Fruit fly (Drosophila melanogaster) whole organism, embryonic: ENCODE results near the gene CG5087.

Experiments
- Adf1 ChIP-seq: fragments of 200-800 bp; sonication (Bioruptor generic); IDR thresholded peaks from 2 replicates; pipeline ENCODE4 v1.3.6; 2022; ENCODE audit warnings: missing biosample characterization, missing genetic modification characterization
- CG10274 ChIP-seq: fragments of 200-800 bp; sonication (Bioruptor generic); optimal IDR thresholded peaks from 3 replicates; lab custom pipeline; 2017; ENCODE audit warnings: missing biosample characterization, mild to moderate bottlenecking, missing genetic modification characterization
- CG10321 ChIP-seq: fragments of 200-800 bp; sonication (Bioruptor generic); IDR thresholded peaks from 2 replicates; pipeline ENCODE4 v1.3.6; 2022; ENCODE audit warnings: missing biosample characterization, missing genetic modification characterization
- CG11504 ChIP-seq: fragments of 200-800 bp; sonication (Bioruptor generic); optimal IDR thresholded peaks from 3 replicates; lab custom pipeline; 2019; ENCODE audit warnings: missing biosample characterization, mild to moderate bottlenecking, missing genetic modification characterization, moderate library complexity
- CG13123 ChIP-seq: fragments of 200-800 bp; sonication (Bioruptor generic); optimal IDR thresholded peaks from 2 replicates; lab custom pipeline; 2016; ENCODE audit warnings: missing biosample characterization, missing genetic modification characterization
- CG14014 ChIP-seq: fragments of 200-800 bp; sonication (Bioruptor generic); IDR thresholded peaks from 2 replicates; pipeline ENCODE4 v1.3.6; 2022; ENCODE audit warnings: missing biosample characterization, missing genetic modification characterization
- CG15011 ChIP-seq: fragments of 200-800 bp; sonication (Bioruptor generic); optimal IDR thresholded peaks from 3 replicates; lab custom pipeline; 2018; ENCODE audit warnings: missing biosample characterization, mild to moderate bottlenecking, missing genetic modification characterization
- CG15073 ChIP-seq: fragments of 200-800 bp; sonication (Bioruptor generic); optimal IDR thresholded peaks from 2 replicates; lab custom pipeline; 2016; ENCODE audit warnings: missing biosample characterization, missing genetic modification characterization
- CG17361 ChIP-seq: fragments of 200-800 bp; sonication (Bioruptor generic); IDR thresholded peaks from 3 replicates; pipeline ENCODE4 v1.3.6; 2022; ENCODE audit warnings: missing biosample characterization, missing genetic modification characterization
- CG2712 ChIP-seq: fragments of 200-800 bp; optimal IDR thresholded peaks from 3 replicates; lab custom pipeline; 2019; ENCODE audit warnings: missing biosample characterization, mild to moderate bottlenecking, missing genetic modification characterization, moderate library complexity
- CG32772 ChIP-seq: fragments of 200-800 bp; sonication (Bioruptor generic); IDR thresholded peaks from 2 replicates; pipeline ENCODE4 v1.3.6; 2022; ENCODE audit warnings: missing biosample characterization, missing genetic modification characterization
- CG5953 ChIP-seq: fragments of 200-800 bp; sonication (Bioruptor generic); IDR thresholded peaks from 2 replicates; pipeline ENCODE4 v1.3.6; 2022; ENCODE audit warnings: missing biosample characterization, missing genetic modification characterization
- CG6854 ChIP-seq: fragments of 200-800 bp; sonication (Bioruptor generic); optimal IDR thresholded peaks from 3 replicates; lab custom pipeline; 2017; ENCODE audit warnings: missing biosample characterization, mild to moderate bottlenecking, missing genetic modification characterization
- CG8478 ChIP-seq: fragments of >200 bp; optimal IDR thresholded peaks from 2 replicates; lab custom pipeline; 2018
- D19A ChIP-seq: fragments of 200-800 bp; optimal IDR thresholded peaks from 3 replicates; lab custom pipeline; 2019; ENCODE audit warnings: missing biosample characterization, mild to moderate bottlenecking, missing genetic modification characterization, moderate library complexity
- Dip2 ChIP-seq: fragments of 200-800 bp; sonication (Bioruptor generic); IDR thresholded peaks from 2 replicates; pipeline ENCODE4 v1.3.6; 2022; ENCODE audit warnings: missing biosample characterization, missing genetic modification characterization
- HmgZ ChIP-seq: fragments of 200-800 bp; sonication (Bioruptor generic); optimal IDR thresholded peaks from 2 replicates; lab custom pipeline; 2018; ENCODE audit warnings: missing biosample characterization, mild to moderate bottlenecking, missing genetic modification characterization
- Optix ChIP-seq: fragments of 200-800 bp; sonication (Bioruptor generic); IDR thresholded peaks from 3 replicates; pipeline ENCODE4 v1.3.6; 2022; ENCODE audit warnings: missing biosample characterization, missing genetic modification characterization
- Six4 ChIP-seq: fragments of 200-800 bp; sonication (Bioruptor generic); optimal IDR thresholded peaks from 2 replicates; lab custom pipeline; 2016; ENCODE audit warnings: missing biosample characterization, missing genetic modification characterization
- Sry-β ChIP-seq: fragments of 200-800 bp; sonication (Bioruptor generic); optimal IDR thresholded peaks from 2 replicates; lab custom pipeline; 2018; ENCODE audit warnings: missing biosample characterization, mild to moderate bottlenecking, missing genetic modification characterization, moderate library complexity
- ase ChIP-seq: fragments of 200-800 bp; sonication (Bioruptor generic); IDR thresholded peaks from 3 replicates; pipeline ENCODE4 v1.3.6; 2022; ENCODE audit warnings: missing biosample characterization, missing genetic modification characterization
- bsh ChIP-seq, 2 experiments: fragments of 200-800 bp; sonication (Bioruptor generic); optimal IDR thresholded peaks; 2 replicates each; lab custom pipeline; 2017 to 2018; ENCODE audit warnings: mild to moderate bottlenecking in 2 of 2, missing biosample characterization in 2 of 2, missing genetic modification characterization in 2 of 2, moderate library complexity in 1 of 2
- danr ChIP-seq: fragments of 200-800 bp; sonication (Bioruptor generic); IDR thresholded peaks from 2 replicates; pipeline ENCODE4 v1.3.6; 2022; ENCODE audit warnings: missing biosample characterization, missing genetic modification characterization
- dmrt99B ChIP-seq: fragments of 200-800 bp; sonication (Bioruptor generic); optimal IDR thresholded peaks from 2 replicates; lab custom pipeline; 2018; ENCODE audit warnings: missing biosample characterization, mild to moderate bottlenecking, missing genetic modification characterization, moderate library complexity
- dysf ChIP-seq: fragments of 200-800 bp; sonication (Bioruptor generic); IDR thresholded peaks from 3 replicates; pipeline ENCODE4 v1.3.6; 2022; ENCODE audit warnings: missing biosample characterization, missing genetic modification characterization
- fru ChIP-seq: fragments of >200 bp; optimal IDR thresholded peaks from 2 replicates; lab custom pipeline; 2017
- fu2 ChIP-seq: fragments of 200-800 bp; sonication (Bioruptor generic); optimal IDR thresholded peaks from 2 replicates; lab custom pipeline; 2016; ENCODE audit warnings: missing biosample characterization, missing genetic modification characterization
- gem ChIP-seq: fragments of 200-800 bp; sonication (Bioruptor generic); optimal IDR thresholded peaks from 2 replicates; lab custom pipeline; 2019; ENCODE audit warnings: missing biosample characterization, mild to moderate bottlenecking, missing genetic modification characterization, moderate library complexity
- hkb ChIP-seq, 2 experiments: fragments of 200-800 bp in 1 of 2; fragments of >200 bp in 1 of 2; sonication (Bioruptor generic) in 1 of 2; IDR thresholded peaks in 1 of 2; optimal IDR thresholded peaks in 1 of 2; 2 replicates each; pipeline versions ENCODE4 v1.3.6 to Lab custom; 2017 to 2022; ENCODE audit warnings: missing biosample characterization in 1 of 2, missing genetic modification characterization in 1 of 2
- ken ChIP-seq: fragments of 200-800 bp; sonication (Bioruptor generic); IDR thresholded peaks from 3 replicates; pipeline ENCODE4 v1.3.6; 2022; ENCODE audit warnings: missing biosample characterization, missing genetic modification characterization
- lilli ChIP-seq: fragments of 200-800 bp; sonication (Bioruptor generic); optimal IDR thresholded peaks from 3 replicates; lab custom pipeline; 2016; ENCODE audit warnings: missing biosample characterization, missing genetic modification characterization
- mam ChIP-seq: fragments of 200-800 bp; sonication (Bioruptor generic); optimal IDR thresholded peaks from 3 replicates; lab custom pipeline; 2016; ENCODE audit warnings: missing biosample characterization, missing genetic modification characterization
- pan ChIP-seq, 4 experiments: fragments of >200 bp in 3 of 4; fragments of 200-800 bp in 1 of 4; sonication (Bioruptor generic) in 1 of 4; optimal IDR thresholded peaks in 3 of 4; IDR thresholded peaks in 1 of 4; 2 replicates each; pipeline versions ENCODE4 v1.3.6 to Lab custom; 2017 to 2022; ENCODE audit warnings: missing biosample characterization in 2 of 4, missing genetic modification characterization in 2 of 4, mixed read lengths in 1 of 4
- pita ChIP-seq: fragments of 200-800 bp; sonication (Bioruptor generic); optimal IDR thresholded peaks from 2 replicates; lab custom pipeline; 2017; ENCODE audit warnings: missing biosample characterization, mild to moderate bottlenecking, missing genetic modification characterization
- psq ChIP-seq: fragments of 200-800 bp; sonication (Bioruptor generic); optimal IDR thresholded peaks from 2 replicates; lab custom pipeline; 2017; ENCODE audit warnings: missing biosample characterization, missing genetic modification characterization
- sd ChIP-seq: fragments of 200-800 bp; sonication (Bioruptor generic); optimal IDR thresholded peaks from 3 replicates; lab custom pipeline; 2018; ENCODE audit warnings: missing biosample characterization, mild to moderate bottlenecking, missing genetic modification characterization, moderate library complexity
- sens ChIP-seq: fragments of 200-800 bp; sonication (Bioruptor generic); peaks from one replicate; lab custom pipeline; 2016; ENCODE audit warnings: missing biosample characterization, missing genetic modification characterization
- sim ChIP-seq: fragments of 200-800 bp; sonication (Bioruptor generic); IDR thresholded peaks from 2 replicates; pipeline ENCODE4 v1.3.6; 2022; ENCODE audit warnings: missing biosample characterization, missing genetic modification characterization
- tap ChIP-seq: fragments of 200-800 bp; optimal IDR thresholded peaks from 3 replicates; lab custom pipeline; 2019; ENCODE audit warnings: missing biosample characterization, mild to moderate bottlenecking, missing genetic modification characterization, moderate library complexity
- tup ChIP-seq: fragments of 200-800 bp; sonication (Bioruptor generic); optimal IDR thresholded peaks from 2 replicates; lab custom pipeline; 2016; ENCODE audit warnings: missing biosample characterization, mild to moderate bottlenecking, missing genetic modification characterization, moderate library complexity
- usp ChIP-seq: fragments of >200 bp; optimal IDR thresholded peaks from 2 replicates; lab custom pipeline; 2017; ENCODE audit warnings: missing biosample characterization, missing genetic modification characterization
- zen2 ChIP-seq: fragments of 200-800 bp; sonication (Bioruptor generic); IDR thresholded peaks from 3 replicates; pipeline ENCODE4 v1.3.6; 2022; ENCODE audit warnings: missing biosample characterization, missing genetic modification characterization; ENCODE audit not compliant: partially characterized antibody

The CG5087 gene

dm6 chr3L:9025680-9026079 lies 27.7 kb downstream of the CG5087 start (continued):
- TF ChIP-seq sd, result peak; percentile 61
- TF ChIP-seq CG15073 (GFP tag; lab: Kevin White, UChicago), result no peak
- TF ChIP-seq CG13123 (GFP tag; lab: Kevin White, UChicago), result peak; percentile 74
- TF ChIP-seq zen2 (GFP tag; lab: Robert Waterston, UW), result no peak
- peak; percentile 75 for TF ChIP-seq Optix (GFP tag; lab: Robert Waterston, UW)
- peak; percentile 66 for TF ChIP-seq CG10321 (GFP tag; lab: Robert Waterston, UW)
- peak; percentile 22; the same call in 1 of the 2 replicates for TF ChIP-seq Adf1 (GFP tag; lab: Robert Waterston, UW)
- peak; percentile 33 for TF ChIP-seq CG6854 (GFP tag; lab: Kevin White, UChicago)
- no peak for TF ChIP-seq CG8478 (lab: Kevin White, UChicago)

dm6 chr3L:9026568-9026967 lies 28.6 kb downstream of the CG5087 start:
- TF ChIP-seq pan (optimal IDR thresholded peaks at IDR 0.05; lab: Kevin White, UChicago) (no peak), pan (GFP tag; optimal IDR thresholded peaks at IDR 0.05 in 1 of 2, IDR thresholded peaks at IDR 0.05 in 1 of 2) (no peak), usp (GFP tag; lab: Kevin White, UChicago) (no peak), Six4 (no peak), mam (GFP tag; lab: Kevin White, UChicago) (no peak), fru (lab: Kevin White, UChicago) (no peak), CG15011 (no peak), CG32772 (GFP tag; lab: Robert Waterston, UW) (no peak), gem (tag; lab: Kevin White, UChicago) (peak; percentile 15), sim (GFP tag; lab: Robert Waterston, UW) (no peak), dysf (GFP tag; lab: Robert Waterston, UW) (no peak), danr (no peak), pita (GFP tag; lab: Kevin White, UChicago) (no peak), fu2 (GFP tag; lab: Kevin White, UChicago) (no peak), psq (GFP tag; lab: Kevin White, UChicago) (no peak), tup (GFP tag; lab: Kevin White, UChicago) (no peak), ken (no peak), HmgZ (tag; lab: Kevin White, UChicago) (no peak), ase (GFP tag; lab: Robert Waterston, UW) (no peak), lilli (no peak), tap (tag; lab: Kevin White, UChicago) (no peak), sens (GFP tag; lab: Kevin White, UChicago) (peak; percentile 41), Dip2 (GFP tag; lab: Robert Waterston, UW) (no peak), CG2712 (tag; lab: Kevin White, UChicago) (no peak), bsh (GFP tag; optimal IDR thresholded peaks at IDR 0.05; lab: Kevin White, UChicago) (no peak), hkb (optimal IDR thresholded peaks at IDR 0.05; lab: Kevin White, UChicago) (no peak), hkb (GFP tag; IDR thresholded peaks at IDR 0.05; lab: Robert Waterston, UW) (no peak), CG5953 (GFP tag; lab: Robert Waterston, UW) (no peak), CG14014 (GFP tag; lab: Robert Waterston, UW) (no peak), dmrt99B (tag; lab: Kevin White, UChicago) (peak; percentile 2), CG10274 (no peak), D19A (peak; percentile 92), CG17361 (GFP tag; lab: Robert Waterston, UW) (no peak), Sry-β (no peak), CG11504 (no peak)
